Worm (Caenorhabditis elegans): Measurements from ENCODE around the gene nlp-49.

nlp-49 gene

DNA sequence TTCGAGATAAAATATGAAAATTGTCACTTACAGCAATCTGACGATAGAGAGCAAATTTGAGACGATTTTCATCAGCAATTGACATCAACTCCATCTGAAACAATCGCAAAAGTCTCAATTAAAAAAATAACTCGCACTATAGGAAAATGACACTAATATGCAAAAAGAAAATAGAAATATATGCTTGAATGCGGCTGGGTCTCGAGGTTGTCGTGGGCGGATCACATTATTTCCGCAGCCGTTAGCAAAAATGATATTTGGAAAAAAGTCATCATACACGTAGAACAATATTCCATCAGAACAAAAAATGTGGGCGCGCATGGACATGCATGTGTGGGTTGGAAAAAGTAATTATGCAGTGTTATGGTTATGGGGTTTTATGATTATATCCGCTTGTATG lies 12.8 kb downstream of the nlp-49 start, which contains the start of gene Y23B4A.1:
Gene Y23B4A.1 (minus strand): TSS at position 101 of the 400 bp plus-strand sequence.
- TF ChIP-seq ets-7 (tag; optimal IDR thresholded peaks at IDR 0.05) (no peak), B0310.2 (tag; optimal IDR thresholded peaks at IDR 0.05) (no peak), hnd-1 (tag; optimal IDR thresholded peaks at IDR 0.05) (no peak), F13C5.2 (tag; optimal IDR thresholded peaks at IDR 0.05) (no peak), aly-1 (tag; optimal IDR thresholded peaks at IDR 0.05) (no peak), hmg-4 (GFP tag; optimal IDR thresholded peaks at IDR 0.05) (no peak), ama-1 (optimal IDR thresholded peaks at IDR 0.05) (no peak), pes-1 (GFP tag; IDR thresholded peaks at IDR 0.05) (no peak), scrt-1 (GFP tag; IDR thresholded peaks at IDR 0.05) (no peak), tra-4 (tag; optimal IDR thresholded peaks at IDR 0.05) (no peak), sea-1 (GFP tag; conservative IDR thresholded peaks at IDR 0.05) (no peak), hmbx-1 (tag; optimal IDR thresholded peaks at IDR 0.05) (no peak), ceh-36 (tag; optimal IDR thresholded peaks at IDR 0.05) (no peak), flt-1 (GFP tag; IDR thresholded peaks at IDR 0.05) (no peak), ceh-13 (GFP tag; optimal IDR thresholded peaks at IDR 0.05) (no peak), tbx-11 (GFP tag; IDR thresholded peaks at IDR 0.05) (no peak), tbx-37 (GFP tag; conservative IDR thresholded peaks at IDR 0.05) (no peak)

DNA sequence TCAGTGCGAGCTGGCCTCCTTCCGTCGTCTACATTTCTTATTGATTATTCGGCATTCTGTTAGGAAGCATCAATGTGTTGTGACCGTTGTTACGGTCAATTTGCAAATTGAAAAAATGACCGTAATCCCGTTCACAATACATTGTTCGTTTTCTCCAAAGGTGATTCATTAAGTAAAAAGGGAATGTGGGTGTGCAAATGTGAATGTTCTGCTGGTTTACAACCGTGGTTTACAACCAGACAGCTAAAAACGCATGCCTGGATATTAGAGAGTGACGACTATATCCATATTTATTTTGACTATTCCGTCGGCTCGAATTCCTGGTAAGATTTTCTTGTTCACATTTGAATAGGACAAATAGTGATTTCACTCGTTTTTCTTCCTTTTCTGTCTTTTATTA lies 14.6 kb downstream of the nlp-49 start, which contains the start of gene capa-1:
Gene capa-1 (plus strand): TSS at position 301 of the 400 bp plus-strand sequence.
- TF ChIP-seq hnd-1 (tag; optimal IDR thresholded peaks at IDR 0.05) (no peak), tbx-37 (GFP tag; conservative IDR thresholded peaks at IDR 0.05) (no peak), B0310.2 (tag; optimal IDR thresholded peaks at IDR 0.05) (no peak), F13C5.2 (tag; optimal IDR thresholded peaks at IDR 0.05) (no peak), hmbx-1 (tag; optimal IDR thresholded peaks at IDR 0.05) (no peak), tra-4 (tag; optimal IDR thresholded peaks at IDR 0.05) (no peak), hmg-4 (GFP tag; optimal IDR thresholded peaks at IDR 0.05) (no peak), pes-1 (GFP tag; IDR thresholded peaks at IDR 0.05) (no peak), flt-1 (GFP tag; IDR thresholded peaks at IDR 0.05) (no peak), aly-1 (tag; optimal IDR thresholded peaks at IDR 0.05) (no peak), ceh-13 (GFP tag; optimal IDR thresholded peaks at IDR 0.05) (no peak), scrt-1 (GFP tag; IDR thresholded peaks at IDR 0.05) (no peak), tbx-11 (GFP tag; IDR thresholded peaks at IDR 0.05) (no peak), ceh-36 (tag; optimal IDR thresholded peaks at IDR 0.05) (no peak), ama-1 (optimal IDR thresholded peaks at IDR 0.05) (no peak), sea-1 (GFP tag; conservative IDR thresholded peaks at IDR 0.05) (no peak), ets-7 (tag; optimal IDR thresholded peaks at IDR 0.05) (no peak)

DNA sequence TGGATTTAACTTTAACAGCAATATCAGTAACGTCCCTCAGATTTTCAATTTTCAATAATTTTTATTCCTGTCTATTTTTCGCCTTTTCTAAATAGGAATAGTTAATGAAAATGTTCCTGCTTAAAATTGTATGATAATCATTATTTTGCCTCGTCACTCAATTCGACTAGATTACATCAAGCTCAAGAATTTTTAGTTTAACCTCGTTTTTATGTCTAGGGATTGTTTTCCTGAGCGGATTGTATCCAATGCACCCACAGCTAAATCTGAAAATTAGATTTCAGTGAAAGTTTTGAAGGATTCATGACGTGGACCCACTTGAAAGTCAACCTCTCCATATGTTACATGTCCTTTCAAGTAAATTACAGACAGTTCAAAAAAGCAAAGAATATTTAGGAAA lies 19.2 kb downstream of the nlp-49 start:
- TF ChIP-seq ceh-13 (GFP tag; optimal IDR thresholded peaks at IDR 0.05) (no peak), B0310.2 (tag; optimal IDR thresholded peaks at IDR 0.05) (no peak), flt-1 (GFP tag; IDR thresholded peaks at IDR 0.05) (no peak), sea-1 (GFP tag; conservative IDR thresholded peaks at IDR 0.05) (no peak), ama-1 (optimal IDR thresholded peaks at IDR 0.05) (no peak), aly-1 (tag; optimal IDR thresholded peaks at IDR 0.05) (no peak), hmg-4 (GFP tag; optimal IDR thresholded peaks at IDR 0.05) (no peak)

DNA sequence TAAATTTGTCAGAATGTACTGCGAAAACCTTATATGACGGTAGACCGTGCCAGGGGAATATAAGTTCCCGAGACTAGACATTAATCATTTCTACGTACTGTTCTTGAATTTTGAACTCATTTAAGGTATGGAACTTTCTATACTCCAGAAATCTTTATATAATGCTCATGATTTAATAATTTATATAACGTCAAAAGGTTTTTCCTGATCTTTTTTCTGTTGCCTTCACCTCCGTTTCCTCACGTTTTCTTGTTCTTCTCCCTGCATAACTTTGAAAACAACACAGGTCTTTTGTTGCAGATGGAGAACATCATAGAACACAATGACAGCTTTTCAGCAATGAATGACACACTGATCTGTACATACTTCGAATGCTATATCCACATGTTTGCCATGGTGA lies 26.4 kb downstream of the nlp-49 start, which contains the start of gene egl-6:
Gene egl-6 (plus strand): TSS at position 301 of the 400 bp plus-strand sequence.
- TF ChIP-seq tra-4 (tag; optimal IDR thresholded peaks at IDR 0.05) (no peak), hmbx-1 (tag; optimal IDR thresholded peaks at IDR 0.05) (no peak), ets-7 (tag; optimal IDR thresholded peaks at IDR 0.05) (no peak), scrt-1 (GFP tag; IDR thresholded peaks at IDR 0.05) (no peak), pes-1 (GFP tag; IDR thresholded peaks at IDR 0.05) (no peak), tbx-11 (GFP tag; IDR thresholded peaks at IDR 0.05) (no peak), sea-1 (GFP tag; conservative IDR thresholded peaks at IDR 0.05) (no peak), B0310.2 (tag; optimal IDR thresholded peaks at IDR 0.05) (no peak), F13C5.2 (tag; optimal IDR thresholded peaks at IDR 0.05) (no peak), tbx-37 (GFP tag; conservative IDR thresholded peaks at IDR 0.05) (no peak), hmg-4 (GFP tag; optimal IDR thresholded peaks at IDR 0.05) (no peak), hnd-1 (tag; optimal IDR thresholded peaks at IDR 0.05) (no peak), aly-1 (tag; optimal IDR thresholded peaks at IDR 0.05) (no peak), ama-1 (optimal IDR thresholded peaks at IDR 0.05) (no peak)

DNA sequence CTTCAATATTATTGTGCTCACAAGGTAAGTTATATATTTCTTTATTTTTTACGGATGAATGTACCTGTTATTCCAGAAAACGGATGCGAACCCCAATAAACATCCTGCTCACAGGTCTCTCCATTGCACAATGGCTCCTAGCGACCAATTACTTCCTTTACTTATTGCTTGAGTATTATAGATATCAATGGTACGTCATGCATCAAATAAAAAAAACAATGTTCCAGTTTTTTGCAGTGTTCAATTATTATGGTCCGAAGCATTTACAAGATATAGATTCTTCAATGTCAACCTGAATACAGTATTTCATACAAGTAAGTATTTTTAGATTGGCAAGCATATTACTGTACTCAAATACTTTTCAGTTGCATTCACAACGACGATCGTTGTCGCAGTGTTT lies 28.5 kb downstream of the nlp-49 start:
- TF ChIP-seq ceh-36 (tag; optimal IDR thresholded peaks at IDR 0.05) (no peak), B0310.2 (tag; optimal IDR thresholded peaks at IDR 0.05) (no peak), hnd-1 (tag; optimal IDR thresholded peaks at IDR 0.05) (no peak), tbx-11 (GFP tag; IDR thresholded peaks at IDR 0.05) (no peak), flt-1 (GFP tag; IDR thresholded peaks at IDR 0.05) (no peak), scrt-1 (GFP tag; IDR thresholded peaks at IDR 0.05) (no peak), ama-1 (optimal IDR thresholded peaks at IDR 0.05) (no peak), hmg-4 (GFP tag; optimal IDR thresholded peaks at IDR 0.05) (no peak), tra-4 (tag; optimal IDR thresholded peaks at IDR 0.05) (no peak), F13C5.2 (tag; optimal IDR thresholded peaks at IDR 0.05) (no peak), sea-1 (GFP tag; conservative IDR thresholded peaks at IDR 0.05) (no peak), pes-1 (GFP tag; IDR thresholded peaks at IDR 0.05) (no peak), aly-1 (tag; optimal IDR thresholded peaks at IDR 0.05) (no peak), hmbx-1 (tag; optimal IDR thresholded peaks at IDR 0.05) (no peak)

DNA sequence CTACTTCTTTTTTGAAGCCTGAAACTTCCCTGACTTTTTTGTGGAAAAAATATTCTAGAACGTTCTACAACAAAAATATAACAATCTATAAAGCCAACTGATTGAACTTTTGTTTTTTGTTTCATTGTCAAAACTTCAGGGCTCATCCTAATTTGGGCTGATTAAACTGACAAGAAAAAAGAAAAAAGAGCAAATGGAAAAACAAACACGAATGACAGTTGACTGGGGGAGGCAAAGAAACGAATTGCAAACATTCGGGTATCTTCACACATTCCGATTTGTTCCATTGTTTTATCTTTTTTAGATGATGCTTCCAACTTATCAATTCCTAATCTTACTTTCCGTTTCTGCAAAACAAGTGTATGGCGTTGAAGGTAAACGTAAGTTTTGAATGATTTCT lies 31.0 kb downstream of the nlp-49 start, which contains the start of gene C46F4.3:
Gene C46F4.3 (plus strand): TSS at position 301 of the 400 bp plus-strand sequence.
- TF ChIP-seq pes-1 (GFP tag; IDR thresholded peaks at IDR 0.05) (no peak), ceh-36 (tag; optimal IDR thresholded peaks at IDR 0.05) (no peak), hmg-4 (GFP tag; optimal IDR thresholded peaks at IDR 0.05) (no peak), sea-1 (GFP tag; conservative IDR thresholded peaks at IDR 0.05) (no peak), tbx-37 (GFP tag; conservative IDR thresholded peaks at IDR 0.05) (no peak)

DNA sequence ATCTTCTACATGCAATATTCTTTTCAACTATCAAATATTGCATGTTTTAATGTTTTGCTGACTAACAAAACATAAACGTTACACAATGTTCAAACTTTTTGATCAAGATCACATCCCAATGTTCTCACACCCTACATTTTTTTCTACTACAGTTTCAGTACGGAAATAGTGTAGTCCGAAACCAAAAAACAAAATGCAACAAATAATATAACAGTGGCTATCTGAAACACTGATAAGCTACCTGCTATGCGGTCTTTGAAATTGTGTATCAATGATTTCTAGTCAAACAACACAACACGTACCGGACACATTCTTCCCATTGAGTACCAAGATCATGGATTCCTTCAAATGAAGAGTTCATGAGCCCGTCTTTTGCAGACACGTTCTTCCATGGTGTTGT lies 36.9 kb downstream of the nlp-49 start:
- no peak for TF ChIP-seq tbx-11 (GFP tag; IDR thresholded peaks at IDR 0.05)
- no peak for TF ChIP-seq tbx-37 (GFP tag; conservative IDR thresholded peaks at IDR 0.05)
- no peak for TF ChIP-seq hmbx-1 (tag; optimal IDR thresholded peaks at IDR 0.05)
- no peak for TF ChIP-seq ceh-36 (tag; optimal IDR thresholded peaks at IDR 0.05)
- TF ChIP-seq ceh-13 (GFP tag; optimal IDR thresholded peaks at IDR 0.05) = no peak
- TF ChIP-seq aly-1 (tag; optimal IDR thresholded peaks at IDR 0.05) = no peak
- TF ChIP-seq B0310.2 (tag; optimal IDR thresholded peaks at IDR 0.05) = no peak
- TF ChIP-seq F13C5.2 (tag; optimal IDR thresholded peaks at IDR 0.05) = no peak
- no peak for TF ChIP-seq scrt-1 (GFP tag; IDR thresholded peaks at IDR 0.05)
- TF ChIP-seq flt-1 (GFP tag; IDR thresholded peaks at IDR 0.05) = no peak
- TF ChIP-seq hmg-4 (GFP tag; optimal IDR thresholded peaks at IDR 0.05) = no peak
- TF ChIP-seq ama-1 (optimal IDR thresholded peaks at IDR 0.05) = no peak
- TF ChIP-seq hnd-1 (tag; optimal IDR thresholded peaks at IDR 0.05) = no peak
- TF ChIP-seq ets-7 (tag; optimal IDR thresholded peaks at IDR 0.05) = no peak
- no peak for TF ChIP-seq pes-1 (GFP tag; IDR thresholded peaks at IDR 0.05)

All from whole organism, early embryonic.